Worm (Caenorhabditis elegans) whole organism, midembryonic: Measurements from ENCODE around the gene Y39A1A.17.

Experiments
- T22C8.4 ChIP-seq: fragments of 200-800 bp; sonication (Bioruptor generic); IDR thresholded peaks from 2 replicates; pipeline ENCODE4 v1.3.6; 2022; ENCODE audit warnings: missing genetic modification characterization, missing compliant biosample characterization
- cog-1 ChIP-seq: sonication (generic microtip); optimal IDR thresholded peaks from 2 replicates; lab custom pipeline; 2016; ENCODE audit warnings: missing genetic modification characterization, missing compliant biosample characterization
- flt-1 ChIP-seq: fragments of 200-800 bp; sonication (Bioruptor generic); IDR thresholded peaks from 2 replicates; pipeline ENCODE4 v1.3.6; 2022; ENCODE audit warnings: missing genetic modification characterization, missing compliant biosample characterization
- klf-2 ChIP-seq: fragments of 200-800 bp; sonication (Bioruptor generic); conservative IDR thresholded peaks from 2 replicates; pipeline ENCODE4 v1.3.6; 2022; ENCODE audit warnings: missing genetic modification reagents, missing genetic modification characterization, missing compliant biosample characterization
- med-1 ChIP-seq: sonication (generic microtip); optimal IDR thresholded peaks from 2 replicates; lab custom pipeline; 2017; ENCODE audit warnings: missing genetic modification characterization, mild to moderate bottlenecking, missing compliant biosample characterization, antibody characterized with exemption, missing genetic modification reagents; ENCODE audit not compliant: insufficient read depth
- ref-1 ChIP-seq: fragments of 200-800 bp; sonication (Bioruptor generic); conservative IDR thresholded peaks from 2 replicates; pipeline ENCODE4 v1.3.6; 2022; ENCODE audit warnings: missing genetic modification reagents, missing genetic modification characterization, missing compliant biosample characterization
- tab-1 ChIP-seq: fragments of 200-800 bp; sonication (Bioruptor generic); IDR thresholded peaks from 2 replicates; pipeline ENCODE4 v1.3.6; 2022; ENCODE audit warnings: missing genetic modification characterization, missing compliant biosample characterization
- ztf-23 ChIP-seq: fragments of 200-800 bp; sonication (Bioruptor generic); IDR thresholded peaks from 2 replicates; pipeline ENCODE4 v1.3.6; 2022; ENCODE audit warnings: missing genetic modification reagents, missing genetic modification characterization, missing compliant biosample characterization
- ztf-29 ChIP-seq: fragments of 200-800 bp; sonication (Bioruptor generic); IDR thresholded peaks from 2 replicates; pipeline ENCODE4 v1.3.6; 2022; ENCODE audit warnings: missing genetic modification reagents, missing genetic modification characterization, missing compliant biosample characterization

The Y39A1A.17 gene

ce11 chrIII:10708484-10708883 is 17.6 kb upstream of the Y39A1A.17 start:
- TF ChIP-seq klf-2 (GFP tag; lab: Robert Waterston, UW), result no peak
- no peak for TF ChIP-seq ztf-23
- TF ChIP-seq med-1 (GFP tag; lab: Kevin White, UChicago), result no peak
- TF ChIP-seq ref-1, result no peak
- no peak for TF ChIP-seq ztf-29
- no peak for TF ChIP-seq cog-1 (tag; lab: Kevin White, UChicago)
- no peak for TF ChIP-seq tab-1
- TF ChIP-seq flt-1, result no peak
- no peak for TF ChIP-seq T22C8.4

DNA sequence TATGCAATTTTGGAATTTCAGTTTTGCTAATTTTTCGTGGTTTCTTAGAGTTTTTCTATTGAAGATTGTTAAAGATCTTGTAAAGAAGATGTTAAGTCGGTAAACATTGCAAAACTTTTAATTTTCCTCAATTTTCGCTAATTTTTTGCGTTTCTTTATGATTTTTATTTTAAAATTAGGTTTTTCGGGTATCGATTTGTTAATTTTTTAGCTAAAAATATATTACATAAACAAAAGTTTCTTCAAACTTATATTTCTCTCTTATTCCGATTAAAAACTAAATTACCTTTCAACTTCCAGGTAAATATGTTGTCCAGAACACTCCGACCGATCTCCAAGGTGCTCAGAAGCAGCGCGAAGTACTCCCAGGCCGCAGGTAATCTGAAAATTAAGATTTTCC is 16.5 kb upstream of the Y39A1A.17 start, which contains the start of gene mrpl-12:
Gene mrpl-12, plus strand, starts transcription at position 301 of the 400 bp plus-strand sequence.
- TF ChIP-seq T22C8.4 (no peak), cog-1 (tag; lab: Kevin White, UChicago) (no peak), tab-1 (no peak), ref-1 (no peak)

DNA sequence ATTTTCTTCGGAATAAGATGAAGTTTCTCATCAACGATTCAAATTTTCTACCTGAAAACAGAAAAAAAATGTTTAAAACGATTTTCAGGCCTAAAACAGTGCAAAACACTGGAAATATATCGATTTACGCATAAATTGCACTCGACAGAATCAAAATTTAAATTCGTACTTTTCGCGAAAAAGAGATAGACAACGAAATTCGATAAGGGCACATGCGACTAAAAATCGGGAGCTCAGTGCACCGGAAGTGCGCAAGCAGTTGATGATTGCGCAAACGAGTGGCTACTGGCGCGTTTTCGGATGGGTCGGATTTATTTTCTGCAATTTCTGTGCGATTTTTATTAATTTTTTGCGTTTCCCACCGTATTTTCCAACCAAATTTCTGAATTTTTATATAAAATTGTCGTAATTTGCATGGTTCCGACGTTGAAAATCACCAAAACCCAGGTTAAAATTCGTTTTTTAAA is 16.1 kb upstream of the Y39A1A.17 start, which contains the start of the genes Y39A1A.21 and Y39A1A.22:
Gene Y39A1A.21, minus strand, starts transcription at position 51 of the 467 bp plus-strand sequence.
Gene Y39A1A.22, minus strand, starts transcription at position 57 of the 467 bp plus-strand sequence.
- 0 out of 2 replicates have a peak, but pooled peaks have one; percentile 15 for TF ChIP-seq ztf-29
- TF ChIP-seq cog-1 (tag; lab: Kevin White, UChicago), result no peak
- no peak for TF ChIP-seq klf-2 (GFP tag; lab: Robert Waterston, UW)
- peak; percentile 47; the same call in 1 of the 2 replicates for TF ChIP-seq T22C8.4
- peak; percentile 79; the same call in 1 of the 2 replicates for TF ChIP-seq flt-1
- TF ChIP-seq ztf-23, result peak; percentile 91
- TF ChIP-seq med-1 (GFP tag; lab: Kevin White, UChicago), result peak; percentile 55
- no peak for TF ChIP-seq ref-1
- 0 out of 2 replicates have a peak, but pooled peaks have one; percentile 21 for TF ChIP-seq tab-1

DNA sequence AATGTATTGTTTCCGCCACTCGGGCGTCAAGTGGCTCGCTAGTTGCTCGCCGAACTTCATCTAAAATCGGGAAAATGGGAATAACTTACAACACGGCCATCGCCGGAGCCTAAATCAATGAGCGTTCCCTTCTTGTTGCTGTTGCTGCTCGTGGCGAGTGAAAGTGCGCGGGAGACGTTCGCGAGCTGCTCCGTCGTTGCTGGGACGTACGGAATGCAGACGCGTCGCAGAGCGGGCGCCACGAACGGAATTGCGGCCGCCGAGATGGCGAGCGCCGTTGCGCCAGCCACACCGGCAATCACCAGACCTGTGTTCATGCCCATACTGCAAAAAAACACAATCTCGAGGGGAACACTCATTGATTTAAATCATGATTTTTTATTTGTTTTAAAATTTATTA is 15.6 kb upstream of the Y39A1A.17 start:
- TF ChIP-seq T22C8.4 (no peak), tab-1 (0 out of 2 replicates have a peak, but pooled peaks have one; percentile 43)

ce11 chrIII:10704499-10704898 is 13.6 kb upstream of the Y39A1A.17 start:
- TF ChIP-seq cog-1 (tag; lab: Kevin White, UChicago) (no peak), klf-2 (GFP tag; lab: Robert Waterston, UW) (no peak), med-1 (GFP tag; lab: Kevin White, UChicago) (no peak), ref-1 (no peak), ztf-29 (no peak), flt-1 (no peak), ztf-23 (no peak), tab-1 (no peak), T22C8.4 (no peak)

- TF ChIP-seq cog-1 (tag; lab: Kevin White, UChicago) (no peak), tab-1 (no peak), klf-2 (GFP tag; lab: Robert Waterston, UW) (no peak), ztf-29 (no peak), ztf-23 (no peak), T22C8.4 (no peak)
Measured at ce11 chrIII:10703833-10704232, 12.9 kb upstream of the Y39A1A.17 start.

DNA sequence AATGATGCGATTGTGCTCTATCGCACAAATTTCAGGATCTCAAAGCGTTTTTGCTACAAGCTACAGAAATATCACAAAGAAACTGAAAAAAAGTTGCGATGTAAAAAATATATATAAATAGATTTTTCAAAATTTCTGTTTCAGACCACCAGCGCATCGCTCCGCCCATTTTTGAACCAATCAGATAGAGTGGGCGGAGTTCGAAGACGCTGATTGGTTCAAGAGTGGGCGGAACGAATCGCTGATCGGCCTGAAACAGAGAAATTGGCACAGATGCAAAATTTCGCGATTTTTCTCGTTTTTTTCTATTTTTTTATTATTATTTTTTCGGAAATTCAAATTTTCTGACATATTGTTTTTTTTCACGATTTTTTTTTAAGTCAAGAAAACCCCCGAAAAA is 11.9 kb upstream of the Y39A1A.17 start:
- TF ChIP-seq T22C8.4 (no peak), ref-1 (no peak), cog-1 (tag; lab: Kevin White, UChicago) (no peak), klf-2 (GFP tag; lab: Robert Waterston, UW) (no peak), flt-1 (no peak), ztf-23 (no peak), med-1 (GFP tag; lab: Kevin White, UChicago) (no peak), ztf-29 (no peak), tab-1 (no peak)

DNA sequence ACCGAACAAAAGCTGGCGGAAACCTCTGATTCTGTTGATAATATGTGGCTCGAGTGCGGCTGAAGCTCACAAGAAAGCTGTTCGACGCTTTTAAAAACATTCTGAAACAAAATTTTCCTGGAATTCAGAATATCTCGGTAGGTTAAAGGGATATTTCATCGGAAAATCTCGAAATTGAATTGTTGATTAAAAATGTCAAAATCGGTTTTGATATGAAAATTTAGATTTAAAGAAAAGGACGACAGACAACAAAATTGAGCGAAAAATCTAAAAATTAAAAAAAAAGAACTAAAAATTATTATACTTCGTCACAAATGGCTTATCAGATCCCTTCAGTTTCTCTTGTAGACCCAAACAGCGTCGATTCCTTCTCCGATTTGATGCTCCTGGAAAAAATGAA is 9.5 kb upstream of the Y39A1A.17 start, which contains the start of gene Y39A1A.20:
Gene Y39A1A.20, minus strand, starts transcription at position 101 of the 400 bp plus-strand sequence.
- no peak for TF ChIP-seq ref-1
- no peak for TF ChIP-seq cog-1 (tag; lab: Kevin White, UChicago)
- TF ChIP-seq ztf-29, result no peak
- TF ChIP-seq klf-2 (GFP tag; lab: Robert Waterston, UW), result no peak
- TF ChIP-seq flt-1, result no peak
- no peak for TF ChIP-seq tab-1
- TF ChIP-seq ztf-23, result no peak
- TF ChIP-seq med-1 (GFP tag; lab: Kevin White, UChicago), result no peak

DNA sequence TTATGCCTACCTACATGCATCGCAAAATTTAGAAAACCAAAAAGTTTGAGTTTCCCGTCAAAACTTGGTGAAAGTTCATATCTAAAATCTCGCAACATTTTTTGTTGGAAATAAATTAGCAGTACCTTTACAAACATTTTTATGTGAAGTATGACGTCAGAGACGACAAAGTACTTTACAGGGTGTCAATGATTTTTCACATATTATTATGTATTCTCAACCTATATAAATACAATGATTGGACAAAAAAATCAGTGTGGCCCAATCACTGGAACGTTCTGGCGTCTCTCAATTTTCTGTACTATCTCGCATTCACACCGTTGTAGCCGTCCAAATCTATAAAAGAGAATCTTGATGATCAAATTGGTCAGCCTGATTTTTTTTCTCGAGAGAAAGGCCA is 3.4 kb upstream of the Y39A1A.17 start, which contains the start of the genes Y39A1A.18 and fmo-3:
Gene Y39A1A.18, minus strand, starts transcription at position 192 of the 400 bp plus-strand sequence.
Gene fmo-3, plus strand, starts transcription at position 388 of the 400 bp plus-strand sequence.
- TF ChIP-seq klf-2 (GFP tag; lab: Robert Waterston, UW), result no peak

- TF ChIP-seq tab-1, result no peak
- no peak for TF ChIP-seq klf-2 (GFP tag; lab: Robert Waterston, UW)
- TF ChIP-seq med-1 (GFP tag; lab: Kevin White, UChicago), result no peak
- TF ChIP-seq ref-1, result no peak
- no peak for TF ChIP-seq ztf-23
Measured at ce11 chrIII:10689057-10689456, 1.9 kb downstream of the Y39A1A.17 start, which contains the start of gene Y39A1A.31. Y39A1A.31 (minus strand) TSS chrIII:10689157.

DNA sequence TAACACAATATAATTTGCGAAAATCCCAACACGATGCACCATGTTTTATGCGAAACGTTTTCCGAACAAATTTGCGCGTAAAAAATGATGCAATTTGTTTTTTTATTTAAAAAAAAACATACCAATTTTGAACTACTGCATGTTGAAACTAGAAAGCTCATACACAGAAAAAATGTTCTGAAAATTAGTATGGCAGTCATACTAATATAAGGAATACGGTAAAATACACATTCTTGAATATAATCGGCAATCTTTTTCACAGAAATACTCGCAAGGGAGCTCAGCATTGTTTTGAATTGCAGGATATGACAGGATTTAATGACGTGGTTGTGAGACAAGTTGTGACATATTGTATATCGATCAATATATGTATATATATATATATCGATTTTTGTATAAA is 11.9 kb downstream of the Y39A1A.17 start, which contains the start of gene Y39A1A.16:
Gene Y39A1A.16, plus strand, starts transcription at position 301 of the 400 bp plus-strand sequence.
- TF ChIP-seq flt-1, result no peak
- no peak for TF ChIP-seq T22C8.4
- no peak for TF ChIP-seq ztf-23
- no peak for TF ChIP-seq klf-2 (GFP tag; lab: Robert Waterston, UW)
- TF ChIP-seq ref-1, result no peak
- TF ChIP-seq cog-1 (tag; lab: Kevin White, UChicago), result no peak
- TF ChIP-seq med-1 (GFP tag; lab: Kevin White, UChicago), result no peak
- no peak for TF ChIP-seq ztf-29
